Fruit fly (Drosophila melanogaster) whole organism, embryonic: ENCODE results near the gene Oatp26F.
A peak's percentile ranks its signal among the peaks of the same experiment; 100 is the strongest.

ENCODE experiments used
- Adf1 ChIP-seq: fragments of 200-800 bp; sonication (Bioruptor generic); IDR thresholded peaks from 2 replicates; pipeline ENCODE4 v1.3.6; 2022; ENCODE audit warnings: missing biosample characterization, missing genetic modification characterization
- CG10462 ChIP-seq: fragments of 200-800 bp; sonication (Bioruptor generic); optimal IDR thresholded peaks from 2 replicates; lab custom pipeline; 2016; ENCODE audit warnings: missing biosample characterization, missing genetic modification characterization
- CG12659 ChIP-seq: fragments of 200-800 bp; sonication (Bioruptor generic); optimal IDR thresholded peaks from 3 replicates; lab custom pipeline; 2017; ENCODE audit warnings: mild to moderate bottlenecking, missing biosample characterization, missing genetic modification reagents, missing genetic modification characterization
- CG12769 ChIP-seq: fragments of 200-800 bp; sonication (Bioruptor generic); optimal IDR thresholded peaks from 2 replicates; lab custom pipeline; 2019; ENCODE audit warnings: missing biosample characterization, mild to moderate bottlenecking, missing genetic modification characterization, moderate library complexity
- CG13123 ChIP-seq: fragments of 200-800 bp; sonication (Bioruptor generic); optimal IDR thresholded peaks from 2 replicates; lab custom pipeline; 2016; ENCODE audit warnings: missing biosample characterization, missing genetic modification characterization
- CG13424 ChIP-seq: fragments of 200-800 bp; sonication (Bioruptor generic); optimal IDR thresholded peaks from 2 replicates; lab custom pipeline; 2019; ENCODE audit warnings: missing biosample characterization, mild to moderate bottlenecking, missing genetic modification characterization, moderate library complexity
- CG14050 ChIP-seq: fragments of 200-800 bp; sonication (Bioruptor generic); IDR thresholded peaks from 3 replicates; pipeline ENCODE4 v1.3.6; 2022; ENCODE audit warnings: missing biosample characterization, missing genetic modification characterization
- CG14441 ChIP-seq: fragments of 200-800 bp; sonication (Bioruptor generic); IDR thresholded peaks from 2 replicates; pipeline ENCODE4 v1.3.6; 2022; ENCODE audit warnings: missing biosample characterization, missing genetic modification characterization
- CG15479 ChIP-seq: fragments of 200-800 bp; sonication (Bioruptor generic); optimal IDR thresholded peaks from 3 replicates; lab custom pipeline; 2019; ENCODE audit warnings: missing biosample characterization, mild to moderate bottlenecking, missing genetic modification characterization, moderate library complexity
- CG17385 ChIP-seq: fragments of 200-800 bp; sonication (Bioruptor generic); optimal IDR thresholded peaks from 3 replicates; lab custom pipeline; 2018; ENCODE audit warnings: missing biosample characterization, mild to moderate bottlenecking, missing genetic modification characterization
- CG18011 ChIP-seq: fragments of 200-800 bp; sonication (Bioruptor generic); optimal IDR thresholded peaks from 2 replicates; lab custom pipeline; 2017; ENCODE audit warnings: missing biosample characterization, missing genetic modification characterization, mild to moderate bottlenecking, moderate library complexity, missing genotype
- CG2199 ChIP-seq: fragments of 200-800 bp; sonication (Bioruptor generic); IDR thresholded peaks from 3 replicates; pipeline ENCODE4 v1.3.6; 2022; ENCODE audit warnings: missing biosample characterization, missing genetic modification characterization
- CG33557 ChIP-seq: fragments of 200-800 bp; sonication (Bioruptor generic); optimal IDR thresholded peaks from 2 replicates; lab custom pipeline; 2019; ENCODE audit warnings: missing biosample characterization, mild to moderate bottlenecking, missing genetic modification characterization, moderate library complexity
- CG3407 ChIP-seq: fragments of 200-800 bp; sonication (Bioruptor generic); optimal IDR thresholded peaks from 2 replicates; lab custom pipeline; 2018; ENCODE audit warnings: missing biosample characterization, mild to moderate bottlenecking, missing genetic modification characterization
- CG3838 ChIP-seq: fragments of 200-800 bp; sonication (Bioruptor generic); optimal IDR thresholded peaks from 3 replicates; lab custom pipeline; 2016; ENCODE audit warnings: missing biosample characterization, missing genetic modification characterization
- CG4617 ChIP-seq: fragments of 200-800 bp; sonication (Bioruptor generic); optimal IDR thresholded peaks from 3 replicates; lab custom pipeline; 2016; ENCODE audit warnings: missing biosample characterization, missing genetic modification characterization, borderline replicate concordance
- CG4820 ChIP-seq: fragments of 200-800 bp; sonication (Bioruptor generic); optimal IDR thresholded peaks from 3 replicates; lab custom pipeline; 2016; ENCODE audit warnings: missing biosample characterization, missing genetic modification characterization
- CG5180 ChIP-seq: fragments of 200-800 bp; sonication (Bioruptor generic); optimal IDR thresholded peaks from 3 replicates; lab custom pipeline; 2017; ENCODE audit warnings: missing biosample characterization, missing genetic modification characterization, mild to moderate bottlenecking, moderate library complexity, missing genetic modification reagents
- CG6175 ChIP-seq: fragments of 200-800 bp; sonication (Bioruptor generic); IDR thresholded peaks from 3 replicates; pipeline ENCODE4 v1.3.6; 2022; ENCODE audit warnings: missing biosample characterization, missing genetic modification characterization
- CG6683 ChIP-seq: fragments of 200-800 bp; sonication (Bioruptor generic); optimal IDR thresholded peaks from 2 replicates; lab custom pipeline; 2017; ENCODE audit warnings: missing biosample characterization, mild to moderate bottlenecking, missing genetic modification characterization, missing genetic modification reagents
- CG8359 ChIP-seq: fragments of 200-800 bp; sonication (Bioruptor generic); optimal IDR thresholded peaks from 2 replicates; lab custom pipeline; 2017; ENCODE audit warnings: missing biosample characterization, mild to moderate bottlenecking, missing genetic modification characterization, borderline replicate concordance
- CG9609 ChIP-seq: fragments of 200-800 bp; sonication (Bioruptor generic); optimal IDR thresholded peaks from 3 replicates; lab custom pipeline; 2016; ENCODE audit warnings: missing biosample characterization, missing genetic modification characterization
- CG9797 ChIP-seq: fragments of 200-800 bp; sonication (Bioruptor generic); optimal IDR thresholded peaks from 3 replicates; lab custom pipeline; 2018; ENCODE audit warnings: missing biosample characterization, mild to moderate bottlenecking, missing genetic modification characterization
- CkIIα-i1 ChIP-seq: fragments of 200-800 bp; sonication (Bioruptor generic); IDR thresholded peaks from 2 replicates; pipeline ENCODE4 v1.3.6; 2022; ENCODE audit warnings: missing biosample characterization, missing genetic modification characterization
- Deaf1 ChIP-seq: fragments of 200-800 bp; optimal IDR thresholded peaks from 3 replicates; lab custom pipeline; 2019; ENCODE audit warnings: missing biosample characterization, mild to moderate bottlenecking, missing genetic modification characterization, moderate library complexity
- Dll ChIP-seq: fragments of 200-800 bp; sonication (Bioruptor generic); IDR thresholded peaks from 4 replicates; pipeline ENCODE4 v1.3.6; 2022; ENCODE audit warnings: missing biosample characterization, missing genetic modification characterization; ENCODE audit not compliant: partially characterized antibody
- E2f2 ChIP-seq: fragments of 200-800 bp; sonication (Bioruptor generic); IDR thresholded peaks from 2 replicates; pipeline ENCODE4 v1.3.6; 2022; ENCODE audit warnings: missing biosample characterization, missing genetic modification characterization
- Fer2 ChIP-seq: fragments of 200-800 bp; sonication (Bioruptor generic); optimal IDR thresholded peaks from 2 replicates; lab custom pipeline; 2018; ENCODE audit warnings: missing biosample characterization, mild to moderate bottlenecking, missing genetic modification characterization, moderate library complexity
- HLH3B ChIP-seq: fragments of 200-800 bp; sonication (Bioruptor generic); IDR thresholded peaks from 2 replicates; pipeline ENCODE4 v1.3.6; 2022; ENCODE audit warnings: missing biosample characterization, missing genetic modification characterization
- Hr3 ChIP-seq: fragments of 200-800 bp; sonication (Bioruptor generic); optimal IDR thresholded peaks from 3 replicates; lab custom pipeline; 2016; ENCODE audit warnings: missing biosample characterization, missing genetic modification characterization
- Mrtf ChIP-seq: fragments of 200-800 bp; sonication (Bioruptor generic); IDR thresholded peaks from 3 replicates; pipeline ENCODE4 v1.3.6; 2022; ENCODE audit warnings: missing biosample characterization, missing genetic modification characterization
- Spps ChIP-seq: fragments of 200-800 bp; sonication (Bioruptor generic); optimal IDR thresholded peaks from 2 replicates; lab custom pipeline; 2018; ENCODE audit warnings: missing biosample characterization, mild to moderate bottlenecking, missing genetic modification characterization
- ac ChIP-seq: fragments of 200-800 bp; sonication (Bioruptor generic); optimal IDR thresholded peaks from 3 replicates; lab custom pipeline; 2017; ENCODE audit warnings: missing biosample characterization, mild to moderate bottlenecking, missing genetic modification characterization
- chinmo ChIP-seq: fragments of 200-800 bp; sonication (Bioruptor generic); IDR thresholded peaks from 4 replicates; pipeline ENCODE4 v1.3.6; 2022; ENCODE audit warnings: missing biosample characterization, missing genetic modification characterization; ENCODE audit not compliant: partially characterized antibody
- corto ChIP-seq: fragments of 200-800 bp; sonication (Bioruptor generic); optimal IDR thresholded peaks from 2 replicates; lab custom pipeline; 2016; ENCODE audit warnings: missing biosample characterization, mild to moderate bottlenecking, missing genetic modification characterization, moderate library complexity
- dysf ChIP-seq: fragments of 200-800 bp; sonication (Bioruptor generic); IDR thresholded peaks from 3 replicates; pipeline ENCODE4 v1.3.6; 2022; ENCODE audit warnings: missing biosample characterization, missing genetic modification characterization
- gfzf ChIP-seq: fragments of 200-800 bp; sonication (Bioruptor generic); optimal IDR thresholded peaks from 2 replicates; lab custom pipeline; 2016; ENCODE audit warnings: missing biosample characterization, mild to moderate bottlenecking, missing genetic modification characterization, moderate library complexity
- h ChIP-seq: fragments of >200 bp; optimal IDR thresholded peaks from 2 replicates; lab custom pipeline; 2017
- jumu ChIP-seq: fragments of 200-800 bp; sonication (Bioruptor generic); optimal IDR thresholded peaks from 3 replicates; lab custom pipeline; 2016; ENCODE audit warnings: missing biosample characterization, missing genetic modification characterization
- nmo ChIP-seq: fragments of 200-800 bp; sonication (Bioruptor generic); optimal IDR thresholded peaks from 2 replicates; lab custom pipeline; 2018; ENCODE audit warnings: missing biosample characterization, mild to moderate bottlenecking, missing genetic modification characterization, moderate library complexity
- odd ChIP-seq: fragments of 200-800 bp; sonication (Bioruptor generic); optimal IDR thresholded peaks from 2 replicates; lab custom pipeline; 2017; ENCODE audit warnings: missing biosample characterization, mild to moderate bottlenecking, missing genetic modification characterization
- p53 ChIP-seq: fragments of 200-800 bp; sonication (Bioruptor generic); optimal IDR thresholded peaks from 2 replicates; lab custom pipeline; 2016; ENCODE audit warnings: missing biosample characterization, missing genetic modification characterization
- pan ChIP-seq, 4 experiments: fragments of >200 bp in 3 of 4; fragments of 200-800 bp in 1 of 4; sonication (Bioruptor generic) in 1 of 4; optimal IDR thresholded peaks in 3 of 4; IDR thresholded peaks in 1 of 4; 2 replicates each; pipeline versions ENCODE4 v1.3.6 to Lab custom; 2017 to 2022; ENCODE audit warnings: missing biosample characterization in 2 of 4, missing genetic modification characterization in 2 of 4, mixed read lengths in 1 of 4
- row ChIP-seq: fragments of 200-800 bp; sonication (Bioruptor generic); IDR thresholded peaks from 3 replicates; pipeline ENCODE4 v1.3.6; 2022; ENCODE audit warnings: missing biosample characterization, missing genetic modification characterization
- sug ChIP-seq: fragments of 200-800 bp; optimal IDR thresholded peaks from 2 replicates; lab custom pipeline; 2019; ENCODE audit warnings: missing biosample characterization, mild to moderate bottlenecking, missing genetic modification characterization, moderate library complexity
- trh ChIP-seq: fragments of 200-800 bp; sonication (Bioruptor generic); optimal IDR thresholded peaks from 2 replicates; lab custom pipeline; 2016; ENCODE audit warnings: missing biosample characterization, missing genetic modification characterization
- tup ChIP-seq: fragments of 200-800 bp; sonication (Bioruptor generic); optimal IDR thresholded peaks from 2 replicates; lab custom pipeline; 2016; ENCODE audit warnings: missing biosample characterization, mild to moderate bottlenecking, missing genetic modification characterization, moderate library complexity

The Oatp26F gene

dm6 chr2L:6649085-6649754 lies 17.0 kb upstream of the Oatp26F start, which contains the start of the genes CG31635 and Tango1 (continued):
- TF ChIP-seq odd (no peak), dysf (GFP tag; lab: Robert Waterston, UW) (0 out of 3 replicates have a peak, but pooled peaks have one; percentile 22), gfzf (GFP tag; lab: Kevin White, UChicago) (peak; percentile 96), CG15479 (peak; percentile 31), CG13424 (tag; lab: Kevin White, UChicago) (peak; percentile 7), jumu (peak; percentile 24), Hr3 (GFP tag; lab: Kevin White, UChicago) (peak; percentile 25), chinmo (GFP tag; lab: Robert Waterston, UW) (no peak), E2f2 (GFP tag; lab: Robert Waterston, UW) (peak; percentile 76), row (GFP tag; lab: Robert Waterston, UW) (peak; percentile 77), tup (GFP tag; lab: Kevin White, UChicago) (no peak), h (no peak), CG18011 (GFP tag; lab: Kevin White, UChicago) (no peak), pan (optimal IDR thresholded peaks at IDR 0.05; lab: Kevin White, UChicago) (no peak), pan (GFP tag; optimal IDR thresholded peaks at IDR 0.05 in 1 of 2, IDR thresholded peaks at IDR 0.05 in 1 of 2) (peak in 1 of 2 experiments; percentile 12), CG4617 (GFP tag; lab: Kevin White, UChicago) (peak; percentile 68), CkIIα-i1 (GFP tag; lab: Robert Waterston, UW) (no peak)

- TF ChIP-seq Adf1 (GFP tag; lab: Robert Waterston, UW) = peak; percentile 61
- peak; percentile 93 for TF ChIP-seq CG12769 (tag; lab: Kevin White, UChicago)
- peak; percentile 86; the same call in 1 of the 3 replicates for TF ChIP-seq CG2199 (GFP tag; lab: Robert Waterston, UW)
- TF ChIP-seq CG10462 (GFP tag; lab: Kevin White, UChicago) = peak; percentile 90
- TF ChIP-seq CG12659 (GFP tag; lab: Kevin White, UChicago) = peak; percentile 98
- peak; percentile 85 for TF ChIP-seq CG5180 (GFP tag; lab: Kevin White, UChicago)
- TF ChIP-seq p53 (GFP tag; lab: Kevin White, UChicago) = peak; percentile 83
- peak; percentile 80 for TF ChIP-seq E2f2 (GFP tag; lab: Robert Waterston, UW)
- TF ChIP-seq CG17385 = peak; percentile 92
- peak; percentile 95 for TF ChIP-seq sug (tag; lab: Kevin White, UChicago)
- TF ChIP-seq Spps (tag; lab: Kevin White, UChicago) = peak; percentile 86
- peak; percentile 89 for TF ChIP-seq HLH3B (GFP tag; lab: Robert Waterston, UW)
- TF ChIP-seq Deaf1 (tag; lab: Kevin White, UChicago) = peak; percentile 83
- TF ChIP-seq CG9609 (GFP tag; lab: Kevin White, UChicago) = peak; percentile 86
- TF ChIP-seq CG4820 (GFP tag; lab: Kevin White, UChicago) = peak; percentile 100
- peak; percentile 89 for TF ChIP-seq CG33557 (GFP tag; lab: Kevin White, UChicago)
- no peak; the same call in 3 of the 4 replicates for TF ChIP-seq Dll (GFP tag; lab: Robert Waterston, UW)
- TF ChIP-seq CG6683 (GFP tag; lab: Kevin White, UChicago) = peak; percentile 92
- peak; percentile 91 for TF ChIP-seq CG3407 (GFP tag; lab: Kevin White, UChicago)
- peak; percentile 83 for TF ChIP-seq CG13123
- peak; percentile 35 for TF ChIP-seq CG9797
- peak; percentile 78 for TF ChIP-seq ac (GFP tag; lab: Kevin White, UChicago)
- TF ChIP-seq nmo (GFP tag; lab: Kevin White, UChicago) = peak; percentile 97
- peak; percentile 85 for TF ChIP-seq CG8359
- TF ChIP-seq CG14441 (GFP tag; lab: Robert Waterston, UW) = peak; percentile 92
- TF ChIP-seq Mrtf (GFP tag; lab: Robert Waterston, UW) = peak; percentile 91
- peak; percentile 90 for TF ChIP-seq CG14050 (GFP tag; lab: Robert Waterston, UW)
- TF ChIP-seq trh = peak; percentile 94
- peak; percentile 96 for TF ChIP-seq CG3838 (GFP tag; lab: Kevin White, UChicago)
- TF ChIP-seq Fer2 = peak; percentile 92
- peak; percentile 74; the same call in 2 of the 3 replicates for TF ChIP-seq CG6175 (GFP tag; lab: Robert Waterston, UW)
- peak; percentile 76 for TF ChIP-seq corto (GFP tag; lab: Kevin White, UChicago)
These were observed 16.0 kb upstream of the Oatp26F start for dm6 chr2L:6648163-6648628.
